Worm (Caenorhabditis elegans) whole organism, L4 larva: ENCODE data around the gene twk-45.
"Not testable (repeated sequence)": the region's sequence is repeated elsewhere in the genome, so short reads cannot be mapped to it uniquely, and the experiment has no call there.

Experiments used
- F26F4.8 ChIP-seq: fragments of 200-800 bp; sonication (Bioruptor generic); conservative IDR thresholded peaks from 2 replicates; pipeline ENCODE4 v1.3.6; 2022; ENCODE audit warnings: missing genetic modification characterization, missing compliant biosample characterization
- ces-1 ChIP-seq: fragments of 150-350 bp; sonication (generic microtip); optimal IDR thresholded peaks from 4 replicates; lab custom pipeline; 2014; ENCODE audit warnings: missing biosample characterization, missing genetic modification reagents, missing genetic modification characterization
- fos-1 ChIP-seq: fragments of 150-350 bp; optimal IDR thresholded peaks from 2 replicates; lab custom pipeline; 2014; ENCODE audit warnings: missing biosample characterization, missing genetic modification characterization
- mep-1 ChIP-seq: fragments of 150-350 bp; sonication (generic microtip); optimal IDR thresholded peaks from 3 replicates; lab custom pipeline; 2014; ENCODE audit warnings: missing biosample characterization, missing genetic modification characterization

ce11 chrIII:2846747-2847146, 45.0 kb upstream of the twk-45 start, which contains the start of gene H34I24.1:
- TF ChIP-seq F26F4.8 (GFP tag; lab: Robert Waterston, UW); mep-1; fos-1 (tag; lab: Kevin White, UChicago); ces-1 (GFP tag; lab: Kevin White, UChicago): not testable (repeated sequence)
